Worm (Caenorhabditis elegans) whole organism, L2 larva: ENCODE results near the gene rab-39.
A peak's percentile ranks its signal among the peaks of the same experiment; 100 is the strongest.

ENCODE experiments used
- C34F6.9 ChIP-seq: fragments of 150-350 bp; optimal IDR thresholded peaks from 2 replicates; lab custom pipeline; 2014; ENCODE audit warnings: missing biosample characterization, missing genetic modification characterization
- F13H6.1 ChIP-seq: sonication (generic microtip); optimal IDR thresholded peaks from 2 replicates; lab custom pipeline; 2016; ENCODE audit warnings: missing genetic modification characterization, missing compliant biosample characterization
- alr-1 ChIP-seq: fragments of 150-350 bp; optimal IDR thresholded peaks from 2 replicates; lab custom pipeline; 2014; ENCODE audit warnings: missing biosample characterization, missing genetic modification characterization
- aly-2 ChIP-seq: fragments of 150-350 bp; optimal IDR thresholded peaks from 2 replicates; lab custom pipeline; 2014; ENCODE audit warnings: missing biosample characterization, missing genetic modification characterization
- ceh-16 ChIP-seq: fragments of 150-350 bp; optimal IDR thresholded peaks from 2 replicates; lab custom pipeline; 2014; ENCODE audit warnings: missing biosample characterization, missing genetic modification characterization
- ceh-82 ChIP-seq: fragments of 150-350 bp; optimal IDR thresholded peaks from 2 replicates; lab custom pipeline; 2014; ENCODE audit warnings: missing biosample characterization, missing genetic modification characterization
- egl-27 ChIP-seq: sonication (generic microtip); optimal IDR thresholded peaks from 3 replicates; lab custom pipeline; 2017; ENCODE audit warnings: missing biosample characterization, missing genetic modification reagents, missing genetic modification characterization
- fos-1 ChIP-seq: fragments of 150-350 bp; optimal IDR thresholded peaks from 2 replicates; lab custom pipeline; 2014; ENCODE audit warnings: missing biosample characterization, missing genetic modification characterization
- gmeb-1 ChIP-seq: fragments of 150-350 bp; optimal IDR thresholded peaks from 2 replicates; lab custom pipeline; 2014; ENCODE audit warnings: missing biosample characterization, missing genetic modification characterization
- lin-11 ChIP-seq: fragments of 150-350 bp; sonication (generic microtip); optimal IDR thresholded peaks from 2 replicates; lab custom pipeline; 2014; ENCODE audit warnings: missing biosample characterization, missing genetic modification characterization, inconsistent platforms, mixed read lengths
- lin-39 ChIP-seq: fragments of 150-350 bp; optimal IDR thresholded peaks from 2 replicates; lab custom pipeline; 2014; ENCODE audit warnings: missing biosample characterization, missing genetic modification reagents, missing genetic modification characterization
- mab-5 ChIP-seq: fragments of 150-350 bp; optimal IDR thresholded peaks from 2 replicates; lab custom pipeline; 2014; ENCODE audit warnings: missing biosample characterization, missing genetic modification characterization
- mdl-1 ChIP-seq, 2 experiments: fragments of 150-350 bp in 1 of 2; sonication (generic microtip) in 1 of 2; optimal IDR thresholded peaks; 2 replicates each; lab custom pipeline; 2017; ENCODE audit warnings: missing biosample characterization in 2 of 2, missing genetic modification characterization in 2 of 2
- nhr-10 ChIP-seq: sonication (generic microtip); optimal IDR thresholded peaks from 2 replicates; lab custom pipeline; 2017; ENCODE audit warnings: missing biosample characterization, missing genetic modification characterization
- nhr-11 ChIP-seq: fragments of 150-350 bp; optimal IDR thresholded peaks from 2 replicates; lab custom pipeline; 2014; ENCODE audit warnings: missing biosample characterization, missing genetic modification characterization
- nhr-129 ChIP-seq: fragments of 150-350 bp; optimal IDR thresholded peaks from 2 replicates; lab custom pipeline; 2014; ENCODE audit warnings: missing biosample characterization, missing genetic modification characterization
- nhr-21 ChIP-seq: fragments of 150-350 bp; optimal IDR thresholded peaks from 2 replicates; lab custom pipeline; 2014; ENCODE audit warnings: missing biosample characterization, missing genetic modification characterization
- nhr-23 ChIP-seq: fragments of 150-350 bp; optimal IDR thresholded peaks from 2 replicates; lab custom pipeline; 2014; ENCODE audit warnings: missing biosample characterization, missing genetic modification reagents, missing genetic modification characterization
- nhr-6 ChIP-seq: fragments of 150-350 bp; optimal IDR thresholded peaks from 2 replicates; lab custom pipeline; 2014; ENCODE audit warnings: missing biosample characterization, missing genetic modification characterization
- nhr-77 ChIP-seq: fragments of 150-350 bp; optimal IDR thresholded peaks from 2 replicates; lab custom pipeline; 2014; ENCODE audit warnings: missing biosample characterization, missing genetic modification characterization
- peb-1 ChIP-seq: fragments of 150-350 bp; optimal IDR thresholded peaks from 2 replicates; lab custom pipeline; 2014; ENCODE audit warnings: missing biosample characterization, missing genetic modification characterization
- skn-1 ChIP-seq: sonication (generic microtip); optimal IDR thresholded peaks from 2 replicates; lab custom pipeline; 2017; ENCODE audit warnings: missing biosample characterization, missing genetic modification characterization
- sma-3 ChIP-seq: sonication (generic microtip); optimal IDR thresholded peaks from 2 replicates; lab custom pipeline; 2016; ENCODE audit warnings: missing genetic modification reagents, missing genetic modification characterization, missing compliant biosample characterization
- sma-9 ChIP-seq, 2 experiments: fragments of 150-350 bp in 1 of 2; sonication (generic microtip) in 1 of 2; optimal IDR thresholded peaks; 2 replicates each; lab custom pipeline; 2014 to 2016; ENCODE audit warnings: missing genetic modification characterization in 2 of 2, mild to moderate bottlenecking in 1 of 2, missing biosample characterization in 1 of 2, missing compliant biosample characterization in 1 of 2, missing genetic modification reagents in 1 of 2, moderate library complexity in 1 of 2
- snpc-4 ChIP-seq: fragments of 150-350 bp; optimal IDR thresholded peaks from 2 replicates; lab custom pipeline; 2014; ENCODE audit warnings: missing biosample characterization, missing genetic modification characterization
- unc-39 ChIP-seq: fragments of 150-350 bp; optimal IDR thresholded peaks from 2 replicates; lab custom pipeline; 2014; ENCODE audit warnings: missing biosample characterization, missing genetic modification characterization
- unc-55 ChIP-seq: fragments of 150-350 bp; sonication (generic microtip); optimal IDR thresholded peaks from 3 replicates; lab custom pipeline; 2014; ENCODE audit warnings: missing biosample characterization, missing genetic modification reagents, missing genetic modification characterization
- unc-62 ChIP-seq: fragments of 150-350 bp; optimal IDR thresholded peaks from 2 replicates; lab custom pipeline; 2014; ENCODE audit warnings: missing biosample characterization, missing genetic modification reagents, missing genetic modification characterization
- zag-1 ChIP-seq: fragments of 150-350 bp; optimal IDR thresholded peaks from 2 replicates; lab custom pipeline; 2014; ENCODE audit warnings: missing biosample characterization, missing genetic modification characterization
- ztf-1 ChIP-seq: fragments of 200-800 bp; sonication (Bioruptor generic); conservative IDR thresholded peaks from 2 replicates; pipeline ENCODE4 v1.3.6; 2022; ENCODE audit warnings: missing genetic modification characterization, missing compliant biosample characterization
- ztf-11 ChIP-seq: sonication (generic microtip); optimal IDR thresholded peaks from 2 replicates; lab custom pipeline; 2017; ENCODE audit warnings: missing biosample characterization, missing genetic modification characterization
- ztf-4 ChIP-seq: fragments of 150-350 bp; optimal IDR thresholded peaks from 2 replicates; lab custom pipeline; 2014; ENCODE audit warnings: missing biosample characterization, missing genetic modification characterization

rab-39 gene

DNA sequence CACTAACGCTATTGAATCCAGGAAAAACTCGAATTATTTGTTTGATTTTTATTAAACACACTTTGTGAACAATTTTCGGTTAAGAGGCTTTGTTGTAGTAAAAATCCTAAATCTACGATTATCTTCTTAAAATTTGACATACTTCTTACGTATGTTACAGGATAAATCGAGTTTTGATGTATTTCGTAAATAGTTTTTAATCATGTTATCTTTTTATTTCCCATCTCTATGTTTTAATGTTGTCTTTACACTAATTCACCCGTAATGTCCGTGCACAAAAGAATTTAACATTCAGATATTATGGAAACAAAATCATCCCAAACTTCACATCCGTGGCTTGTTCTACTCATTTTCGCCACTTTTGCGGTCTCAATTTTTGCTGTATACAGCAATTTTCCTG is 940 bp upstream of the rab-39 start, which contains the start of gene egli-1:
Gene egli-1 (plus strand): TSS at position 301 of the 400 bp plus-strand sequence.
- TF ChIP-seq ztf-11 (tag; lab: Kevin White, UChicago) (no peak), zag-1 (tag; lab: Kevin White, UChicago) (no peak), ztf-4 (no peak), F13H6.1 (tag; lab: Kevin White, UChicago) (no peak), skn-1 (no peak), nhr-77 (tag; lab: Kevin White, UChicago) (no peak), aly-2 (no peak), ceh-16 (no peak), unc-39 (tag; lab: Kevin White, UChicago) (no peak), snpc-4 (no peak), C34F6.9 (tag; lab: Kevin White, UChicago) (no peak), peb-1 (tag; lab: Kevin White, UChicago) (no peak), sma-3 (GFP tag; lab: Kevin White, UChicago) (no peak), nhr-21 (tag; lab: Kevin White, UChicago) (no peak), egl-27 (tag; lab: Kevin White, UChicago) (no peak), lin-39 (tag; lab: Kevin White, UChicago) (no peak), ceh-82 (tag; lab: Kevin White, UChicago) (no peak), nhr-23 (tag; lab: Kevin White, UChicago) (no peak)
- TF ChIP-seq, all 48 proteins: peak for 0

ce11 chrII:9319058-9319915 is 3.4 kb downstream of the rab-39 start, which contains the start of the genes csa-1 and wdfy-2:
Gene csa-1 (minus strand): TSS chrII:9319726.
Gene wdfy-2 (plus strand): TSS chrII:9319865.
- TF ChIP-seq mdl-1 (tag; optimal IDR thresholded peaks at IDR 0.05; lab: Kevin White, UChicago): no peak
- no peak for TF ChIP-seq nhr-11 (tag; lab: Kevin White, UChicago)
- TF ChIP-seq nhr-77 (tag; lab: Kevin White, UChicago): no peak
- no peak for TF ChIP-seq nhr-23 (tag; lab: Kevin White, UChicago)
- TF ChIP-seq F13H6.1 (tag; lab: Kevin White, UChicago): no peak
- TF ChIP-seq unc-55 (GFP tag; lab: Kevin White, UChicago): peak; percentile 20
- peak; percentile 41 for TF ChIP-seq C34F6.9 (tag; lab: Kevin White, UChicago)
- peak; percentile 27 for TF ChIP-seq gmeb-1 (tag; lab: Kevin White, UChicago)
- no peak for TF ChIP-seq snpc-4
- no peak for TF ChIP-seq nhr-6 (tag; lab: Kevin White, UChicago)
- TF ChIP-seq sma-9 (GFP tag; optimal IDR thresholded peaks at IDR 0.05; lab: Kevin White, UChicago): no peak
- TF ChIP-seq sma-9 (tag; optimal IDR thresholded peaks at IDR 0.05; lab: Kevin White, UChicago): no peak
- TF ChIP-seq fos-1 (tag; lab: Kevin White, UChicago): peak; percentile 47
- TF ChIP-seq ztf-1 (GFP tag; lab: Robert Waterston, UW): no peak
- TF ChIP-seq lin-39 (tag; lab: Kevin White, UChicago): no peak
- TF ChIP-seq alr-1 (tag; lab: Kevin White, UChicago): no peak
- TF ChIP-seq mab-5 (tag; lab: Kevin White, UChicago): no peak
- no peak for TF ChIP-seq nhr-129 (tag; lab: Kevin White, UChicago)
- TF ChIP-seq peb-1 (tag; lab: Kevin White, UChicago): no peak
- no peak for TF ChIP-seq nhr-10 (tag; lab: Kevin White, UChicago)
- no peak for TF ChIP-seq sma-3 (GFP tag; lab: Kevin White, UChicago)
- TF ChIP-seq, all 48 proteins: peak for 4

DNA sequence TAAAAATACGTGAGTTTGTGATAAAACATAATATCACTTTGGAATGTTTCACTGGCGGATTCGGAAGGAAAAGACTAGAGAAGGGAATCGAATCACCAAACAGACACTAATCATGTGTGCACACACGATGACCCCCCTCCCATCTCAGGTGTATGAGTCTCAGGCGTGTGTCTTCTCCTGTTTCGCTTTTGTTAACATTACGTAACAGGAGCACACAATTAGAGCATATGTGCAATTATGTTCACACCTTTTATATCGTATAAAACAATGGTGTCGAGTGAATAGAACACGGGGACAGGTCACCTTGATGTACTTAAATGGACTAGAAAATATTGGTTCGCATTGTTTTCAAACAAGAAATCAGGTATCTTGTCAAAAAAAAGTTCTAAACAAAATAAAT is 5.9 kb downstream of the rab-39 start:
- TF ChIP-seq nhr-77 (tag; lab: Kevin White, UChicago) (no peak), nhr-129 (tag; lab: Kevin White, UChicago) (peak; percentile 2), unc-62 (no peak)

ce11 chrII:9315692-9316091 is 7.0 kb downstream of the rab-39 start:
- TF ChIP-seq snpc-4: no peak
- peak; percentile 37 for TF ChIP-seq C34F6.9 (tag; lab: Kevin White, UChicago)
- peak; percentile 33 for TF ChIP-seq nhr-129 (tag; lab: Kevin White, UChicago)

DNA sequence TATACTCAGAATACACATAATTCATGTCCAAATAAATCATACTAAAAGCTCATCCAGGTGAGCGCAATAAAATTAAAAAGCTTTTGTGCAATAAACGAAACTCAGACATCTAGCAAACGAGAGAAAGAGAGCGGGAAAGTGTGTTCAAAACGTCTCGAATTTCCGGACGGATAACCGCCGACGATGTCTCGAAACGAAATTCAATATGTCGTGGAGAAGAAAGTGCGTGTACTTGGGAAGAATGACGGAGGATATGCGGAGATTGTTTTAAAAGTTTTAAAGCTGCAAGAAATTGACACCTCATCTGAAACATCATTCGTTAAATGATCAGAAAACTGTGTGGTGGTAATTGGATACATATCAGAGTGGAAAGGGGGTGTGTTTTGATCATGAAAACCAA is 8.0 kb downstream of the rab-39 start:
- TF ChIP-seq F13H6.1 (tag; lab: Kevin White, UChicago) (peak; percentile 46), nhr-129 (tag; lab: Kevin White, UChicago) (peak; percentile 6), lin-11 (tag; lab: Kevin White, UChicago) (no peak)
